Fruit fly (Drosophila melanogaster) whole organism, wandering third instar larva: Measurements from ENCODE around the gene Lsp1beta.

Source experiments
- Abd-B ChIP-seq: fragments of >200 bp; optimal IDR thresholded peaks from 2 replicates; lab custom pipeline; 2017; ENCODE audit warnings: missing biosample characterization, missing genetic modification characterization
- CG32264 ChIP-seq: fragments of 200-800 bp; sonication (Bioruptor generic); optimal IDR thresholded peaks from 2 replicates; lab custom pipeline; 2016; ENCODE audit warnings: missing biosample characterization, missing genetic modification characterization
- CG9705 ChIP-seq: fragments of 200-800 bp; sonication (Bioruptor generic); optimal IDR thresholded peaks from 2 replicates; lab custom pipeline; 2018; ENCODE audit warnings: missing biosample characterization, mild to moderate bottlenecking, missing genetic modification characterization
- CrebA ChIP-seq: fragments of 200-800 bp; sonication (Bioruptor generic); optimal IDR thresholded peaks from 2 replicates; lab custom pipeline; 2016; ENCODE audit warnings: missing biosample characterization, mild to moderate bottlenecking, missing genetic modification characterization, borderline replicate concordance
- Dfd ChIP-seq: fragments of >200 bp; optimal IDR thresholded peaks from 2 replicates; lab custom pipeline; 2017; ENCODE audit warnings: missing biosample characterization, missing genetic modification characterization
- Dif ChIP-seq: fragments of 200-275, 200-300 bp; sonication (Bioruptor generic); optimal IDR thresholded peaks from 2 replicates; lab custom pipeline; 2018; ENCODE audit warnings: missing biosample characterization, missing genetic modification characterization; ENCODE audit not compliant: partially characterized antibody
- GATAd ChIP-seq: sonication (Bioruptor generic); optimal IDR thresholded peaks from 2 replicates; lab custom pipeline; 2016; ENCODE audit warnings: missing biosample characterization, missing genetic modification characterization
- HLH106 ChIP-seq: fragments of 200-800 bp; optimal IDR thresholded peaks from 3 replicates; lab custom pipeline; 2019; ENCODE audit warnings: missing biosample characterization, mild to moderate bottlenecking, missing genetic modification characterization, moderate library complexity
- Hnf4 ChIP-seq: fragments of 200-800 bp; sonication (Bioruptor generic); optimal IDR thresholded peaks from 2 replicates; lab custom pipeline; 2016; ENCODE audit warnings: missing biosample characterization, mild to moderate bottlenecking, missing genetic modification characterization
- Hr78 ChIP-seq: fragments of >200 bp; optimal IDR thresholded peaks from 2 replicates; lab custom pipeline; 2017; ENCODE audit warnings: missing biosample characterization, missing genetic modification characterization
- Hr83 ChIP-seq: fragments of 200-300 bp; sonication (Bioruptor generic); optimal IDR thresholded peaks from 2 replicates; lab custom pipeline; 2016; ENCODE audit warnings: missing biosample characterization, mild to moderate bottlenecking, missing genetic modification characterization, moderate library complexity; ENCODE audit not compliant: poor library complexity, severe bottlenecking
- Jra ChIP-seq: sonication (Bioruptor generic); optimal IDR thresholded peaks from 2 replicates; lab custom pipeline; 2016; ENCODE audit warnings: missing biosample characterization, missing genetic modification characterization
- Mio ChIP-seq: sonication (Bioruptor generic); optimal IDR thresholded peaks from 2 replicates; lab custom pipeline; 2016; ENCODE audit warnings: missing biosample characterization, missing genetic modification characterization
- Myc ChIP-seq: fragments of >200 bp; optimal IDR thresholded peaks from 2 replicates; lab custom pipeline; 2017
- N ChIP-seq: fragments of >200 bp; optimal IDR thresholded peaks from 2 replicates; lab custom pipeline; 2018; ENCODE audit warnings: missing biosample characterization, missing external identifiers, missing genetic modification characterization
- OdsH ChIP-seq: fragments of 200-800 bp; sonication (Bioruptor generic); optimal IDR thresholded peaks from 2 replicates; lab custom pipeline; 2016; ENCODE audit warnings: missing biosample characterization, mild to moderate bottlenecking, missing genetic modification characterization
- Rel ChIP-seq, 2 experiments: fragments of 200-800 bp; sonication (Bioruptor generic) in 1 of 2; optimal IDR thresholded peaks; 2 replicates in 1 of 2; 3 replicates in 1 of 2; lab custom pipeline; 2016 to 2019; ENCODE audit warnings: mild to moderate bottlenecking in 2 of 2, missing biosample characterization in 2 of 2, missing genetic modification characterization in 2 of 2, moderate library complexity in 1 of 2
- Sp1 ChIP-seq: fragments of 200-800 bp; sonication (Bioruptor generic); optimal IDR thresholded peaks from 3 replicates; lab custom pipeline; 2019; ENCODE audit warnings: missing biosample characterization, mild to moderate bottlenecking, missing genetic modification characterization, moderate library complexity
- Vsx2 ChIP-seq: fragments of 200-300, 225-300 bp; sonication (Bioruptor generic); optimal IDR thresholded peaks from 2 replicates; lab custom pipeline; 2018; ENCODE audit warnings: missing biosample characterization, missing genetic modification characterization; ENCODE audit not compliant: partially characterized antibody
- br ChIP-seq: fragments of 200-800 bp; sonication (Bioruptor generic); optimal IDR thresholded peaks from 2 replicates; lab custom pipeline; 2016; ENCODE audit warnings: missing biosample characterization, missing genetic modification characterization
- brk ChIP-seq: fragments of 200-800 bp; sonication (Bioruptor generic); optimal IDR thresholded peaks from 2 replicates; lab custom pipeline; 2016; ENCODE audit warnings: missing biosample characterization, mild to moderate bottlenecking, missing genetic modification characterization
- dl ChIP-seq, 2 experiments: fragments of 175-275, 200-275 bp in 1 of 2; fragments of 200-275 bp in 1 of 2; sonication (Bioruptor generic); optimal IDR thresholded peaks; lab custom pipeline; 2018; ENCODE audit warnings: mild to moderate bottlenecking in 2 of 2, missing biosample characterization in 2 of 2, missing genetic modification characterization in 2 of 2, moderate library complexity in 2 of 2; ENCODE audit not compliant: partially characterized antibody in 2 of 2, insufficient read depth in 1 of 2
- dmrt93B ChIP-seq: fragments of 200-800 bp; sonication (Bioruptor generic); optimal IDR thresholded peaks from 2 replicates; lab custom pipeline; 2018; ENCODE audit warnings: missing biosample characterization, mild to moderate bottlenecking, missing genetic modification characterization
- dsf ChIP-seq: sonication (Bioruptor generic); optimal IDR thresholded peaks from 2 replicates; lab custom pipeline; 2016; ENCODE audit warnings: missing biosample characterization, missing genetic modification characterization, borderline replicate concordance
- ey ChIP-seq: fragments of 200-800 bp; sonication (Bioruptor generic); optimal IDR thresholded peaks from 2 replicates; lab custom pipeline; 2016; ENCODE audit warnings: missing biosample characterization, missing genetic modification characterization
- foxo ChIP-seq, 2 experiments: fragments of 200-800 bp; sonication (Bioruptor generic); optimal IDR thresholded peaks; 2 replicates in 1 of 2; 3 replicates in 1 of 2; lab custom pipeline; 2016 to 2017; ENCODE audit warnings: missing biosample characterization in 2 of 2, missing genetic modification characterization in 2 of 2
- fru ChIP-seq: fragments of 200-800 bp; sonication (Bioruptor generic); optimal IDR thresholded peaks from 3 replicates; lab custom pipeline; 2016; ENCODE audit warnings: missing biosample characterization, mild to moderate bottlenecking, missing genetic modification characterization
- h ChIP-seq: fragments of 200-800 bp; sonication (Bioruptor generic); optimal IDR thresholded peaks from 3 replicates; lab custom pipeline; 2016; ENCODE audit warnings: missing biosample characterization, mild to moderate bottlenecking, missing genetic modification characterization
- jim ChIP-seq: fragments of 175-275, 200-325 bp; sonication (Bioruptor generic); optimal IDR thresholded peaks from 2 replicates; lab custom pipeline; 2016; ENCODE audit warnings: missing biosample characterization, mild to moderate bottlenecking, missing genetic modification characterization
- lola ChIP-seq: fragments of >200 bp; optimal IDR thresholded peaks from 2 replicates; lab custom pipeline; 2017; ENCODE audit warnings: missing biosample characterization, missing genetic modification characterization
- pan ChIP-seq: fragments of >200 bp; optimal IDR thresholded peaks from 2 replicates; lab custom pipeline; 2017
- psq ChIP-seq: fragments of 200-800 bp; sonication (Bioruptor generic); optimal IDR thresholded peaks from 3 replicates; lab custom pipeline; 2017; ENCODE audit warnings: missing biosample characterization, mild to moderate bottlenecking, missing genetic modification characterization, moderate library complexity
- rgr ChIP-seq: fragments of 200-800 bp; sonication (Bioruptor generic); optimal IDR thresholded peaks from 3 replicates; lab custom pipeline; 2016; ENCODE audit warnings: missing biosample characterization, mild to moderate bottlenecking, missing genetic modification characterization
- sage ChIP-seq: fragments of 200-800 bp; sonication (Bioruptor generic); optimal IDR thresholded peaks from 2 replicates; lab custom pipeline; 2016; ENCODE audit warnings: missing biosample characterization, mild to moderate bottlenecking, missing genetic modification characterization
- sv ChIP-seq: fragments of 200-800 bp; sonication (Bioruptor generic); optimal IDR thresholded peaks from 3 replicates; lab custom pipeline; 2016; ENCODE audit warnings: missing biosample characterization, missing genetic modification characterization
- tai ChIP-seq: sonication (Bioruptor generic); optimal IDR thresholded peaks from 2 replicates; lab custom pipeline; 2016; ENCODE audit warnings: missing biosample characterization, missing genetic modification characterization
- usp ChIP-seq: fragments of >200 bp; optimal IDR thresholded peaks from 2 replicates; lab custom pipeline; 2017; ENCODE audit warnings: missing biosample characterization, missing genetic modification characterization
- woc ChIP-seq: sonication (Bioruptor generic); optimal IDR thresholded peaks from 2 replicates; lab custom pipeline; 2016; ENCODE audit warnings: missing biosample characterization, mild to moderate bottlenecking, missing genetic modification characterization

The Lsp1beta gene

DNA sequence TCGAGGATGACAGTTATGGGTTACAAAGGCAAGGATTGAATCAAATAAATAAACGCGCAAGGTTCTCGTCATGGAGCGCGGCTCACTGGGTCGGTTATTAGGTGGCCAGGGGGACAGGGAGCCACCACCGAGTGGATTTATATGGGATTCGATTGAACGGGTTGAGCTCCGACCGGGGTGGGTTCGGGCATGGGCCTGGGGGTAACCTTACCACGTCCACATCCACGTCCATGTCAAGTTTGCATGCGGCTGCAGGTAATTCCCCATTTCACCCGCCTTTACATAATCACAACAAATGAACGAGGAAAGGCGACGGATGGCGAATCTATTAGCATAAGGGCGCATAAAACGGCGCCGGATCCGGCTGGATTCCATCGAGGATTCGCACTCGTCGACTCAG, 38.4 kb upstream of the Lsp1beta start, which contains the start of gene CG13950:
CG13950 (plus strand) TSS at position 301 of the 400 bp plus-strand sequence.
- no peak for TF ChIP-seq sage (GFP tag; lab: Kevin White, UChicago)
- no peak for TF ChIP-seq Hr83 (GFP tag; lab: Kevin White, UChicago)
- no peak for TF ChIP-seq N (GFP tag; lab: Kevin White, UChicago)
- TF ChIP-seq fru: no peak
- no peak for TF ChIP-seq brk
- no peak for TF ChIP-seq CG32264 (GFP tag; lab: Kevin White, UChicago)
- no peak for TF ChIP-seq sv (GFP tag; lab: Kevin White, UChicago)
- TF ChIP-seq HLH106 (tag; lab: Kevin White, UChicago): no peak
- TF ChIP-seq Dfd (GFP tag; lab: Kevin White, UChicago): no peak
- TF ChIP-seq jim (GFP tag; lab: Kevin White, UChicago): no peak
- TF ChIP-seq usp (GFP tag; lab: Kevin White, UChicago): no peak
- no peak for TF ChIP-seq Myc
- TF ChIP-seq rgr (GFP tag; lab: Kevin White, UChicago): no peak
- TF ChIP-seq Hr78 (GFP tag; lab: Kevin White, UChicago): no peak
- no peak for TF ChIP-seq foxo (GFP tag; optimal IDR thresholded peaks at IDR 0.05; lab: Kevin White, UChicago)
- TF ChIP-seq lola (GFP tag; lab: Kevin White, UChicago): no peak
- TF ChIP-seq ey: no peak
- no peak for TF ChIP-seq pan (lab: Kevin White, UChicago)
- TF ChIP-seq CrebA (GFP tag; lab: Kevin White, UChicago): no peak

dm6 chr2L:865851-866250, 32.4 kb upstream of the Lsp1beta start:
- peak; percentile 92 for TF ChIP-seq GATAd (GFP tag; lab: Kevin White, UChicago)
- TF ChIP-seq Hnf4: peak; percentile 99
- peak; percentile 95 for TF ChIP-seq Jra (GFP tag; lab: Kevin White, UChicago)
- TF ChIP-seq rgr (GFP tag; lab: Kevin White, UChicago): peak; percentile 99
- TF ChIP-seq ey: peak; percentile 99
- peak; percentile 97 for TF ChIP-seq psq
- peak; percentile 99 for TF ChIP-seq h (GFP tag; lab: Kevin White, UChicago)
- peak; percentile 99 for TF ChIP-seq br (GFP tag; lab: Kevin White, UChicago)
- no peak for TF ChIP-seq Myc
- TF ChIP-seq CG9705 (GFP tag; lab: Kevin White, UChicago): peak; percentile 95
- peak; percentile 97 for TF ChIP-seq brk
- TF ChIP-seq Dif (GFP tag; lab: Kevin White, UChicago): no peak
- peak; percentile 38 for TF ChIP-seq jim (GFP tag; lab: Kevin White, UChicago)
- peak; percentile 98 for TF ChIP-seq sage (GFP tag; lab: Kevin White, UChicago)
- peak; percentile 93 for TF ChIP-seq Rel (GFP tag; optimal IDR thresholded peaks at IDR 0.05; lab: Kevin White, UChicago)
- peak; percentile 84 for TF ChIP-seq Rel (tag; optimal IDR thresholded peaks at IDR 0.05; lab: Kevin White, UChicago)
- peak; percentile 94 for TF ChIP-seq CrebA (GFP tag; lab: Kevin White, UChicago)
- TF ChIP-seq Vsx2 (GFP tag; lab: Kevin White, UChicago): no peak
- TF ChIP-seq N (GFP tag; lab: Kevin White, UChicago): no peak
- peak; percentile 88 for TF ChIP-seq Mio
- TF ChIP-seq Abd-B (GFP tag; lab: Kevin White, UChicago): no peak
- TF ChIP-seq foxo (GFP tag; optimal IDR thresholded peaks at IDR 0.05; lab: Kevin White, UChicago): peak; percentile 96 to 99
- TF ChIP-seq Hr78 (GFP tag; lab: Kevin White, UChicago): no peak
- peak; percentile 95 for TF ChIP-seq woc
- TF ChIP-seq tai: no peak
- TF ChIP-seq dl (GFP tag; optimal IDR thresholded peaks at IDR 0.05; lab: Kevin White, UChicago; ENCODE audit: insufficient read depth in 1 of 2, partially characterized antibody in 2 of 2): no peak
- no peak for TF ChIP-seq lola (GFP tag; lab: Kevin White, UChicago)
- TF ChIP-seq HLH106 (tag; lab: Kevin White, UChicago): peak; percentile 98
- TF ChIP-seq fru: peak; percentile 99
- TF ChIP-seq dsf (GFP tag; lab: Kevin White, UChicago): peak; percentile 92
- peak; percentile 97 for TF ChIP-seq CG32264 (GFP tag; lab: Kevin White, UChicago)
- peak; percentile 93 for TF ChIP-seq dmrt93B (GFP tag; lab: Kevin White, UChicago)
- TF ChIP-seq pan (lab: Kevin White, UChicago): no peak
- no peak for TF ChIP-seq Dfd (GFP tag; lab: Kevin White, UChicago)
- peak; percentile 96 for TF ChIP-seq sv (GFP tag; lab: Kevin White, UChicago)
- TF ChIP-seq Hr83 (GFP tag; lab: Kevin White, UChicago): peak; percentile 89
- no peak for TF ChIP-seq usp (GFP tag; lab: Kevin White, UChicago)
- peak; percentile 98 for TF ChIP-seq OdsH (GFP tag; lab: Kevin White, UChicago)
- peak; percentile 97 for TF ChIP-seq Sp1
